Fruit fly (Drosophila melanogaster) whole organism, embryonic: ENCODE results near the gene CG5853.

Experiments used
- ATbp ChIP-seq: fragments of 200-800 bp; sonication (Bioruptor generic); optimal IDR thresholded peaks from 2 replicates; lab custom pipeline; 2017; ENCODE audit warnings: missing biosample characterization, mild to moderate bottlenecking, missing genetic modification characterization, missing genetic modification reagents
- Ada2b ChIP-seq: fragments of 200-800 bp; sonication (Bioruptor generic); IDR thresholded peaks from 2 replicates; pipeline ENCODE4 v1.3.6; 2022; ENCODE audit warnings: missing biosample characterization, missing genetic modification characterization
- CG10366 ChIP-seq: fragments of 200-800 bp; sonication (Bioruptor generic); IDR thresholded peaks from 2 replicates; pipeline ENCODE4 v1.3.6; 2022; ENCODE audit warnings: missing biosample characterization, missing genetic modification characterization
- CG10654 ChIP-seq: fragments of 200-800 bp; sonication (Bioruptor generic); optimal IDR thresholded peaks from 2 replicates; lab custom pipeline; 2016; ENCODE audit warnings: missing biosample characterization, missing genetic modification characterization
- CG11456 ChIP-seq: fragments of 200-800 bp; sonication (Bioruptor generic); IDR thresholded peaks from 3 replicates; pipeline ENCODE4 v1.3.6; 2022; ENCODE audit warnings: missing biosample characterization, missing genetic modification characterization
- CG13296 ChIP-seq: fragments of 200-800 bp; sonication (Bioruptor generic); optimal IDR thresholded peaks from 3 replicates; lab custom pipeline; 2018; ENCODE audit warnings: missing biosample characterization, mild to moderate bottlenecking, missing genetic modification characterization
- CG15514 ChIP-seq: fragments of 200-800 bp; sonication (Bioruptor generic); optimal IDR thresholded peaks from 3 replicates; lab custom pipeline; 2017; ENCODE audit warnings: missing biosample characterization, missing genetic modification characterization, mild to moderate bottlenecking, moderate library complexity, missing genetic modification reagents
- CG15696 ChIP-seq: fragments of 200-800 bp; sonication (Bioruptor generic); optimal IDR thresholded peaks from 2 replicates; lab custom pipeline; 2019; ENCODE audit warnings: missing biosample characterization, mild to moderate bottlenecking, missing genetic modification characterization, moderate library complexity
- CG16863 ChIP-seq: fragments of 200-800 bp; sonication (Bioruptor generic); optimal IDR thresholded peaks from 3 replicates; lab custom pipeline; 2016; ENCODE audit warnings: missing biosample characterization, missing genetic modification characterization
- CG18764 ChIP-seq: fragments of 200-800 bp; sonication (Bioruptor generic); optimal IDR thresholded peaks from 3 replicates; lab custom pipeline; 2016; ENCODE audit warnings: missing biosample characterization, missing genetic modification characterization
- CG2202 ChIP-seq: fragments of 200-800 bp; sonication (Bioruptor generic); optimal IDR thresholded peaks from 2 replicates; lab custom pipeline; 2018; ENCODE audit warnings: missing biosample characterization, mild to moderate bottlenecking, missing genetic modification characterization
- CG3065 ChIP-seq: fragments of 200-800 bp; sonication (Bioruptor generic); optimal IDR thresholded peaks from 2 replicates; lab custom pipeline; 2016; ENCODE audit warnings: missing biosample characterization, missing genetic modification characterization
- CG34422 ChIP-seq: fragments of 200-800 bp; sonication (Bioruptor generic); IDR thresholded peaks from 3 replicates; pipeline ENCODE4 v1.3.6; 2022; ENCODE audit warnings: missing biosample characterization, missing genetic modification characterization
- CG4404 ChIP-seq: fragments of 200-800 bp; sonication (Bioruptor generic); IDR thresholded peaks from 2 replicates; pipeline ENCODE4 v1.3.6; 2022; ENCODE audit warnings: missing biosample characterization, missing genetic modification characterization
- CG7271 ChIP-seq: fragments of 200-800 bp; sonication (Bioruptor generic); optimal IDR thresholded peaks from 2 replicates; lab custom pipeline; 2018; ENCODE audit warnings: missing biosample characterization, mild to moderate bottlenecking, missing genetic modification characterization, moderate library complexity
- CG7745 ChIP-seq: fragments of 200-800 bp; sonication (Bioruptor generic); optimal IDR thresholded peaks from 2 replicates; lab custom pipeline; 2018; ENCODE audit warnings: missing biosample characterization, mild to moderate bottlenecking, missing genetic modification characterization, moderate library complexity
- CG8281 ChIP-seq: fragments of 200-800 bp; sonication (Bioruptor generic); optimal IDR thresholded peaks from 2 replicates; lab custom pipeline; 2018; ENCODE audit warnings: missing biosample characterization, mild to moderate bottlenecking, missing genetic modification characterization, moderate library complexity
- CG8478 ChIP-seq: fragments of >200 bp; optimal IDR thresholded peaks from 2 replicates; lab custom pipeline; 2018
- CG8765 ChIP-seq: fragments of 200-800 bp; sonication (Bioruptor generic); IDR thresholded peaks from 2 replicates; pipeline ENCODE4 v1.3.6; 2022; ENCODE audit warnings: missing biosample characterization, missing genetic modification characterization
- CG8944 ChIP-seq: fragments of 200-800 bp; sonication (Bioruptor generic); optimal IDR thresholded peaks from 3 replicates; lab custom pipeline; 2016; ENCODE audit warnings: missing biosample characterization, missing genetic modification characterization
- D ChIP-seq, 2 experiments: fragments of 200-800 bp in 1 of 2; fragments of >200 bp in 1 of 2; sonication (Bioruptor generic) in 1 of 2; optimal IDR thresholded peaks; 2 replicates in 1 of 2; 3 replicates in 1 of 2; lab custom pipeline; 2017; ENCODE audit warnings: mild to moderate bottlenecking in 1 of 2, missing biosample characterization in 1 of 2, missing genetic modification characterization in 1 of 2, missing genetic modification reagents in 1 of 2
- Drgx ChIP-seq: fragments of 200-800 bp; sonication (Bioruptor generic); IDR thresholded peaks from 2 replicates; pipeline ENCODE4 v1.3.6; 2022; ENCODE audit warnings: missing biosample characterization, missing genetic modification characterization
- Elba2 ChIP-seq: fragments of 200-800 bp; sonication (Bioruptor generic); optimal IDR thresholded peaks from 3 replicates; lab custom pipeline; 2016; ENCODE audit warnings: missing biosample characterization, missing genetic modification characterization
- Ets65A ChIP-seq: fragments of 200-800 bp; sonication (Bioruptor generic); peaks from one replicate; lab custom pipeline; 2016; ENCODE audit warnings: missing biosample characterization, missing genetic modification characterization
- HLH54F ChIP-seq: fragments of 200-800 bp; sonication (Bioruptor generic); optimal IDR thresholded peaks from 3 replicates; lab custom pipeline; 2016; ENCODE audit warnings: missing biosample characterization, missing genetic modification characterization
- Hand ChIP-seq: fragments of 200-800 bp; sonication (Bioruptor generic); optimal IDR thresholded peaks from 2 replicates; lab custom pipeline; 2017; ENCODE audit warnings: mild to moderate bottlenecking, missing biosample characterization, missing genetic modification reagents, missing genetic modification characterization
- Hmr ChIP-seq: fragments of 200-800 bp; sonication (Bioruptor generic); optimal IDR thresholded peaks from 3 replicates; lab custom pipeline; 2017; ENCODE audit warnings: mild to moderate bottlenecking, missing biosample characterization, missing genetic modification reagents, missing genetic modification characterization
- Hr51 ChIP-seq, 2 experiments: fragments of 200-800 bp; sonication (Bioruptor generic); optimal IDR thresholded peaks; 2 replicates in 1 of 2; 3 replicates in 1 of 2; lab custom pipeline; 2016 to 2018; ENCODE audit warnings: missing biosample characterization in 2 of 2, missing genetic modification characterization in 2 of 2, mild to moderate bottlenecking in 1 of 2, moderate library complexity in 1 of 2
- Hsf ChIP-seq: fragments of 200-800 bp; sonication (Bioruptor generic); optimal IDR thresholded peaks from 3 replicates; lab custom pipeline; 2016; ENCODE audit warnings: missing biosample characterization, missing genetic modification characterization
- NC2α ChIP-seq: fragments of 200-800 bp; sonication (Bioruptor generic); optimal IDR thresholded peaks from 2 replicates; lab custom pipeline; 2016; ENCODE audit warnings: missing biosample characterization, missing genetic modification characterization
- Rfx ChIP-seq: fragments of 200-800 bp; sonication (Bioruptor generic); IDR thresholded peaks from 2 replicates; pipeline ENCODE4 v1.3.6; 2022; ENCODE audit warnings: missing biosample characterization, missing genetic modification characterization
- Sox102F ChIP-seq: fragments of 200-800 bp; sonication (Bioruptor generic); optimal IDR thresholded peaks from 2 replicates; lab custom pipeline; 2018; ENCODE audit warnings: missing biosample characterization, mild to moderate bottlenecking, missing genetic modification characterization, moderate library complexity
- Spps ChIP-seq: fragments of 200-800 bp; sonication (Bioruptor generic); optimal IDR thresholded peaks from 2 replicates; lab custom pipeline; 2018; ENCODE audit warnings: missing biosample characterization, mild to moderate bottlenecking, missing genetic modification characterization
- Ssrp ChIP-seq: fragments of 200-800 bp; sonication (Bioruptor generic); optimal IDR thresholded peaks from 2 replicates; lab custom pipeline; 2018; ENCODE audit warnings: missing biosample characterization, mild to moderate bottlenecking, missing genetic modification characterization, moderate library complexity
- TFAM ChIP-seq: fragments of 200-800 bp; sonication (Bioruptor generic); optimal IDR thresholded peaks from 2 replicates; lab custom pipeline; 2017; ENCODE audit warnings: missing biosample characterization, missing genetic modification characterization, inconsistent platforms
- abd-A ChIP-seq: fragments of 200-800 bp; sonication (Bioruptor generic); optimal IDR thresholded peaks from 3 replicates; lab custom pipeline; 2019; ENCODE audit warnings: missing biosample characterization, mild to moderate bottlenecking, missing genetic modification characterization, moderate library complexity
- bab2 ChIP-seq: fragments of 200-800 bp; sonication (Bioruptor generic); optimal IDR thresholded peaks from 2 replicates; lab custom pipeline; 2016; ENCODE audit warnings: missing biosample characterization, missing genetic modification characterization
- chn ChIP-seq: fragments of 200-800 bp; sonication (Bioruptor generic); optimal IDR thresholded peaks from 2 replicates; lab custom pipeline; 2016; ENCODE audit warnings: missing biosample characterization, missing genetic modification characterization
- crol ChIP-seq: fragments of 200-800 bp; sonication (Bioruptor generic); IDR thresholded peaks from 2 replicates; pipeline ENCODE4 v1.3.6; 2022; ENCODE audit warnings: missing biosample characterization, missing genetic modification characterization
- dmrt11E ChIP-seq: fragments of 200-800 bp; sonication (Bioruptor generic); optimal IDR thresholded peaks from 3 replicates; lab custom pipeline; 2018; ENCODE audit warnings: missing biosample characterization, mild to moderate bottlenecking, missing genetic modification characterization, moderate library complexity
- ems ChIP-seq: fragments of 200-800 bp; sonication (Bioruptor generic); optimal IDR thresholded peaks from 3 replicates; lab custom pipeline; 2016; ENCODE audit warnings: missing biosample characterization, missing genetic modification characterization
- eve ChIP-seq, 2 experiments: fragments of >200 bp; optimal IDR thresholded peaks; 2 replicates each; lab custom pipeline; 2017; ENCODE audit warnings: missing biosample characterization in 2 of 2, missing genetic modification characterization in 2 of 2
- exex ChIP-seq: fragments of 200-800 bp; sonication (Bioruptor generic); optimal IDR thresholded peaks from 4 replicates; lab custom pipeline; 2018; ENCODE audit warnings: missing biosample characterization, mild to moderate bottlenecking, missing genetic modification characterization, moderate library complexity
- insv ChIP-seq, 2 experiments: fragments of 200-800 bp; sonication (Bioruptor generic); optimal IDR thresholded peaks; 3 replicates each; lab custom pipeline; 2016 to 2018; ENCODE audit warnings: missing biosample characterization in 2 of 2, missing genetic modification characterization in 2 of 2
- onecut ChIP-seq: fragments of 200-800 bp; sonication (Bioruptor generic); IDR thresholded peaks from 2 replicates; pipeline ENCODE4 v1.3.6; 2022; ENCODE audit warnings: missing biosample characterization, missing genetic modification characterization
- pfk ChIP-seq: fragments of 200-800 bp; sonication (Bioruptor generic); optimal IDR thresholded peaks from 2 replicates; lab custom pipeline; 2018; ENCODE audit warnings: missing biosample characterization, mild to moderate bottlenecking, missing genetic modification characterization, moderate library complexity
- pros ChIP-seq: fragments of 200-800 bp; sonication (Bioruptor generic); optimal IDR thresholded peaks from 3 replicates; lab custom pipeline; 2019; ENCODE audit warnings: missing biosample characterization, mild to moderate bottlenecking, missing genetic modification characterization, moderate library complexity
- sens ChIP-seq: fragments of 200-800 bp; sonication (Bioruptor generic); peaks from one replicate; lab custom pipeline; 2016; ENCODE audit warnings: missing biosample characterization, missing genetic modification characterization
- vnd ChIP-seq: fragments of 200-800 bp; sonication (Bioruptor generic); IDR thresholded peaks from 3 replicates; pipeline ENCODE4 v1.3.6; 2022; ENCODE audit warnings: missing biosample characterization, missing genetic modification characterization; ENCODE audit not compliant: partially characterized antibody
- wek ChIP-seq: fragments of 200-800 bp; sonication (Bioruptor generic); optimal IDR thresholded peaks from 3 replicates; lab custom pipeline; 2018; ENCODE audit warnings: missing biosample characterization, mild to moderate bottlenecking, missing genetic modification characterization, moderate library complexity
- yki ChIP-seq: fragments of >200 bp; optimal IDR thresholded peaks from 3 replicates; lab custom pipeline; 2018

Gene CG5853

DNA sequence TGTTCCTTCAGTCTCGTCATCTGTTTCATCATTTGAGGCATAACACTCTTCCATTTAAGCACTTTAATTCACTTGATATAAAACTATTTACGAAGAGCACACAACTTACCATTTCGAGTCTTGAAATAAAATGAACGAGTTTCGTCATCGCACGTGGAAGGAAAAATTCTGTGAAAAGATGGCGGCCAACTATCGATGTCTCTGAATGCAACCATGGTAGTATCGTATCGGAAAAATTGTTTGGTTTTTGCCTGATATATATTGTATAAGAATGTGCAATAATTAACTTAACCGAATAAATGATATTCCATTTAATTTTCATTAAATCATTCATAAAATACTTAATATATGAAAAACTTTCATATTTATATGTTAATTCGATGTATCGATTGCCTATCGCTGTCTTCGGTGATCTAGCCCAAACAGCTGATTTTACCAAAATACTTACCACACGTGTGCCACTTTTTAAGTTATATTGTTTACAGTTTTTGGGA, 52.5 kb downstream of the CG5853 start, which contains the start of gene Bka (continued):
- TF ChIP-seq onecut (GFP tag; lab: Robert Waterston, UW) (peak; percentile 34; the same call in 1 of the 2 replicates), CG10366 (GFP tag; lab: Robert Waterston, UW) (no peak), Ssrp (tag; lab: Kevin White, UChicago) (no peak), yki (lab: Kevin White, UChicago) (no peak), Hmr (GFP tag; lab: Kevin White, UChicago) (peak; percentile 77), pfk (GFP tag; lab: Kevin White, UChicago) (peak; percentile 26), CG15514 (GFP tag; lab: Kevin White, UChicago) (peak; percentile 86), ATbp (GFP tag; lab: Kevin White, UChicago) (no peak), sens (GFP tag; lab: Kevin White, UChicago) (peak; percentile 79), CG8765 (GFP tag; lab: Robert Waterston, UW) (no peak), CG13296 (GFP tag; lab: Kevin White, UChicago) (peak; percentile 73), CG3065 (GFP tag; lab: Kevin White, UChicago) (no peak), vnd (GFP tag; lab: Robert Waterston, UW) (peak; percentile 98), CG34422 (peak; percentile 55; the same call in 1 of the 3 replicates), CG8944 (GFP tag; lab: Kevin White, UChicago) (no peak), CG15696 (tag; lab: Kevin White, UChicago) (peak; percentile 25), CG7745 (no peak), pros (GFP tag; lab: Kevin White, UChicago) (peak; percentile 6), Ets65A (GFP tag; lab: Kevin White, UChicago) (no peak), exex (tag; lab: Kevin White, UChicago) (peak; percentile 46), Rfx (GFP tag; lab: Robert Waterston, UW) (peak; percentile 41), Spps (peak; percentile 34), CG16863 (GFP tag; lab: Kevin White, UChicago) (no peak), Elba2 (GFP tag; lab: Kevin White, UChicago) (no peak), Ada2b (GFP tag; lab: Robert Waterston, UW) (0 out of 2 replicates have a peak, but pooled peaks have one; percentile 10), HLH54F (no peak), Sox102F (GFP tag; lab: Kevin White, UChicago) (no peak), Hand (GFP tag; lab: Kevin White, UChicago) (peak; percentile 56), chn (GFP tag; lab: Kevin White, UChicago) (no peak), abd-A (tag; lab: Kevin White, UChicago) (no peak), CG2202 (tag; lab: Kevin White, UChicago) (peak; percentile 60), CG8478 (lab: Kevin White, UChicago) (no peak), CG7271 (tag; lab: Kevin White, UChicago) (peak; percentile 34), Hsf (GFP tag; lab: Kevin White, UChicago) (peak; percentile 17), dmrt11E (peak; percentile 58), Hr51 (GFP tag; optimal IDR thresholded peaks at IDR 0.05; lab: Kevin White, UChicago) (peak in 1 of 2 experiments; percentile 52), CG18764 (GFP tag; lab: Kevin White, UChicago) (no peak), D (optimal IDR thresholded peaks at IDR 0.05; lab: Kevin White, UChicago) (no peak), D (GFP tag; optimal IDR thresholded peaks at IDR 0.05; lab: Kevin White, UChicago) (no peak), Drgx (no peak), TFAM (GFP tag; lab: Kevin White, UChicago) (no peak), ems (peak; percentile 17), wek (GFP tag; lab: Kevin White, UChicago) (peak; percentile 40), CG4404 (GFP tag; lab: Robert Waterston, UW) (no peak), insv (GFP tag; optimal IDR thresholded peaks at IDR 0.05; lab: Kevin White, UChicago) (peak in 1 of 2 experiments; percentile 50), CG10654 (GFP tag; lab: Kevin White, UChicago) (no peak), NC2α (GFP tag; lab: Kevin White, UChicago) (no peak), bab2 (GFP tag; lab: Kevin White, UChicago) (no peak), eve (GFP tag; optimal IDR thresholded peaks at IDR 0.05; lab: Kevin White, UChicago) (no peak), CG8281 (tag; lab: Kevin White, UChicago) (no peak), crol (GFP tag; lab: Robert Waterston, UW) (no peak), CG11456 (GFP tag; lab: Robert Waterston, UW) (no peak)
